Worm (Caenorhabditis elegans): ENCODE data around the gene nasp-2.
A peak's percentile ranks its signal among the peaks of the same experiment; 100 is the strongest.

The nasp-2 gene

ce11 chrV:13358823-13359592, 46.9 kb upstream of the nasp-2 start, which contains the start of gene F32H5.3:
Gene F32H5.3, plus strand, starts transcription at chrV:13359335.
- TF ChIP-seq lin-1 (GFP tag; IDR thresholded peaks at IDR 0.05) (no peak), nhr-77 (tag; optimal IDR thresholded peaks at IDR 0.05) (no peak), nhr-10 (tag; optimal IDR thresholded peaks at IDR 0.05) (no peak), dmd-8 (GFP tag; IDR thresholded peaks at IDR 0.05) (no peak), nhr-28 (tag; optimal IDR thresholded peaks at IDR 0.05) (peak; percentile 63), unc-62 (GFP tag; optimal IDR thresholded peaks at IDR 0.05 in 1 of 2) (peak in 1 of 2 experiments; percentile 97), unc-62 (tag; optimal IDR thresholded peaks at IDR 0.05) (no peak), snpc-4 (tag; optimal IDR thresholded peaks at IDR 0.05) (no peak), skn-1 (tag; optimal IDR thresholded peaks at IDR 0.05) (no peak), mxl-3 (GFP tag; optimal IDR thresholded peaks at IDR 0.05) (peak; percentile 35), lsy-2 (tag; optimal IDR thresholded peaks at IDR 0.05) (peak in 1 of 2 experiments; percentile 37), tag-97 (GFP tag; IDR thresholded peaks at IDR 0.05) (no peak), Y48G9A.11 (GFP tag; IDR thresholded peaks at IDR 0.05) (no peak), nhr-25 (tag; optimal IDR thresholded peaks at IDR 0.05; ENCODE audit: borderline replicate concordance, insufficient read depth) (peak; percentile 0), F49E8.2 (tag; optimal IDR thresholded peaks at IDR 0.05; ENCODE audit: borderline replicate concordance) (no peak), unc-130 (GFP tag; optimal IDR thresholded peaks at IDR 0.05) (no peak), mdl-1 (tag; optimal IDR thresholded peaks at IDR 0.05) (peak in 1 of 2 experiments; percentile 44)

- TF ChIP-seq unc-39 (tag; optimal IDR thresholded peaks at IDR 0.05) (no peak), lin-1 (GFP tag; IDR thresholded peaks at IDR 0.05) (no peak; the same call in 1 of the 2 replicates), nhr-6 (tag; optimal IDR thresholded peaks at IDR 0.05) (no peak), dve-1 (tag; optimal IDR thresholded peaks at IDR 0.05; ENCODE audit: insufficient read depth) (peak; percentile 31), lin-39 (tag; optimal IDR thresholded peaks at IDR 0.05) (no peak), pqm-1 (tag; optimal IDR thresholded peaks at IDR 0.05) (peak; percentile 88), daf-12 (tag; optimal IDR thresholded peaks at IDR 0.05) (no peak), daf-8 (GFP tag; IDR thresholded peaks at IDR 0.05) (no peak), dpl-1 (GFP tag; optimal IDR thresholded peaks at IDR 0.05) (no peak), snpc-4 (tag; optimal IDR thresholded peaks at IDR 0.05) (no peak), spr-3 (GFP tag; optimal IDR thresholded peaks at IDR 0.05) (no peak), T26A8.4 (GFP tag; IDR thresholded peaks at IDR 0.05) (no peak), Y48G9A.11 (GFP tag; IDR thresholded peaks at IDR 0.05) (no peak), F37D6.2 (tag; optimal IDR thresholded peaks at IDR 0.05) (no peak), cey-2 (tag; optimal IDR thresholded peaks at IDR 0.05; ENCODE audit: borderline replicate concordance, insufficient read depth) (no peak), saeg-2 (GFP tag; IDR thresholded peaks at IDR 0.05) (no peak), dmd-6 (GFP tag; IDR thresholded peaks at IDR 0.05) (peak; percentile 67), nhr-28 (tag; optimal IDR thresholded peaks at IDR 0.05) (peak; percentile 42), php-3 (GFP tag; IDR thresholded peaks at IDR 0.05) (no peak), lsy-2 (tag; optimal IDR thresholded peaks at IDR 0.05) (peak in 1 of 2 experiments; percentile 11), F44E2.7 (GFP tag; IDR thresholded peaks at IDR 0.05) (no peak), T20F7.1 (GFP tag; optimal IDR thresholded peaks at IDR 0.05) (no peak), ceh-32 (tag; optimal IDR thresholded peaks at IDR 0.05; ENCODE audit: poor library complexity) (no peak), ztf-7 (tag; optimal IDR thresholded peaks at IDR 0.05) (peak; percentile 81), sdz-12 (GFP tag; optimal IDR thresholded peaks at IDR 0.05) (no peak), ceh-20 (GFP tag; IDR thresholded peaks at IDR 0.05) (no peak), lim-7 (GFP tag; IDR thresholded peaks at IDR 0.05) (no peak), nhr-77 (tag; optimal IDR thresholded peaks at IDR 0.05) (no peak), hmg-1.1 (GFP tag; IDR thresholded peaks at IDR 0.05) (no peak), unc-62 (GFP tag; optimal IDR thresholded peaks at IDR 0.05 in 1 of 2) (no peak), unc-62 (tag; optimal IDR thresholded peaks at IDR 0.05) (no peak), zfp-2 (tag; optimal IDR thresholded peaks at IDR 0.05) (no peak), mdl-1 (tag; optimal IDR thresholded peaks at IDR 0.05) (no peak), D1046.2 (GFP tag; IDR thresholded peaks at IDR 0.05) (no peak), zag-1 (tag; optimal IDR thresholded peaks at IDR 0.05) (no peak), aha-1 (tag) (peak; percentile 18), nhr-237 (tag; optimal IDR thresholded peaks at IDR 0.05) (no peak)
Observed at ce11 chrV:13357652-13358281, 45.7 kb upstream of the nasp-2 start, which contains the start of gene F32H5.1. Gene F32H5.1, minus strand, starts transcription at chrV:13358037.

Data from whole organism, L4 larva.